Fruit fly (Drosophila melanogaster): ENCODE measurements around the gene TORIP.

TORIP gene

DNA sequence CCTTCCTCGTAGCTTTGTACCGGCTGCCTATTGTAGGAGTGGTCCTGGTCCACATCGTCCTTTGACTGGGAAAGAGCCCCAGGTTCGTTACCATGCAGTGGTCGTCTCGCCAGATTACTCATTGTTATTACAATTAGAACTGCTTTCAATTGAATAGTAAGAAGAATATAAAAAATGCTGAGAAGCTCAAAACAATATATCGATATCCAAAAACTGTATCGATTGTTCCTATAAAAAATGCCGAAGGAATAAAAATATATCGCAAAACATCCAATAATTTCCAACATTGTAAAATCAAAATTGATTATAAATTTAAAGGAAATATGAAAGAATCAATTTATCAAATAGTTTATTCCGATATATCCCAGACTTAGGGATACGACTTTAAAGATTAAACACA lies at the start of gene TORIP, which contains the start of gene Ccdc58:
Gene TORIP (minus strand): TSS at position 173 of the 400 bp plus-strand sequence.
Gene Ccdc58 (plus strand): TSS at position 274 of the 400 bp plus-strand sequence.
- TF ChIP-seq usp (GFP tag; optimal IDR thresholded peaks at IDR 0.05) (no peak), CG8478 (optimal IDR thresholded peaks at IDR 0.05) (no peak), pan (optimal IDR thresholded peaks at IDR 0.05) (no peak), psq (optimal IDR thresholded peaks at IDR 0.05) (no peak), EcR (GFP tag; optimal IDR thresholded peaks at IDR 0.05) (no peak), Dll (optimal IDR thresholded peaks at IDR 0.05) (no peak)

DNA sequence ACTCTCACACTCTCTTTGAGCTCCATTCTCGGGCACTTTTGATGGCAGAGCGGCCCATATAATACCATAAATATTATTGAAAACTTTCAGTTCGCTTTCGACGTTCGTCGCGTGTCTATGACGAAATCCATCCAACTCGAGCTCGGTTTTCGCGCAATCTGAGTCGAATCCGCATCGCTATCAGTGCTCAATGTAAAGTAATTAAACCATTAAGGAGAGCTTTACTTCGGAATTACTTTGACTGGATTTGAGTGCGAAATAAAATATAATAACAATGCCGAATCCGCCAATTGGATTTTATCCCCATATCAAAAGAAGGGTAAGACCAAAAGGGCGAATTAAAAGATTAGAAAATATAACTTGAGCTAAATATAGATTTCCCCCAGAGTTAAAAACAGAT lies 43.2 kb upstream of the TORIP start:
- TF ChIP-seq psq (optimal IDR thresholded peaks at IDR 0.05): no peak
- no peak for TF ChIP-seq Dll (optimal IDR thresholded peaks at IDR 0.05)
- no peak for TF ChIP-seq usp (GFP tag; optimal IDR thresholded peaks at IDR 0.05)
- TF ChIP-seq pan (optimal IDR thresholded peaks at IDR 0.05): no peak
- no peak for TF ChIP-seq CG8478 (optimal IDR thresholded peaks at IDR 0.05)
- no peak for TF ChIP-seq EcR (GFP tag; optimal IDR thresholded peaks at IDR 0.05)

- no peak for TF ChIP-seq CG8478 (optimal IDR thresholded peaks at IDR 0.05)
- TF ChIP-seq pan (optimal IDR thresholded peaks at IDR 0.05): no peak
- no peak for TF ChIP-seq usp (GFP tag; optimal IDR thresholded peaks at IDR 0.05)
- no peak for TF ChIP-seq psq (optimal IDR thresholded peaks at IDR 0.05)
- TF ChIP-seq Dll (optimal IDR thresholded peaks at IDR 0.05): no peak
- TF ChIP-seq EcR (GFP tag; optimal IDR thresholded peaks at IDR 0.05): no peak
Observed at dm6 chr3L:19846960-19847359, 42.1 kb upstream of the TORIP start.

dm6 chr3L:19845907-19846301 lies 41.0 kb upstream of the TORIP start:
- TF ChIP-seq CG8478 (optimal IDR thresholded peaks at IDR 0.05): no peak

DNA sequence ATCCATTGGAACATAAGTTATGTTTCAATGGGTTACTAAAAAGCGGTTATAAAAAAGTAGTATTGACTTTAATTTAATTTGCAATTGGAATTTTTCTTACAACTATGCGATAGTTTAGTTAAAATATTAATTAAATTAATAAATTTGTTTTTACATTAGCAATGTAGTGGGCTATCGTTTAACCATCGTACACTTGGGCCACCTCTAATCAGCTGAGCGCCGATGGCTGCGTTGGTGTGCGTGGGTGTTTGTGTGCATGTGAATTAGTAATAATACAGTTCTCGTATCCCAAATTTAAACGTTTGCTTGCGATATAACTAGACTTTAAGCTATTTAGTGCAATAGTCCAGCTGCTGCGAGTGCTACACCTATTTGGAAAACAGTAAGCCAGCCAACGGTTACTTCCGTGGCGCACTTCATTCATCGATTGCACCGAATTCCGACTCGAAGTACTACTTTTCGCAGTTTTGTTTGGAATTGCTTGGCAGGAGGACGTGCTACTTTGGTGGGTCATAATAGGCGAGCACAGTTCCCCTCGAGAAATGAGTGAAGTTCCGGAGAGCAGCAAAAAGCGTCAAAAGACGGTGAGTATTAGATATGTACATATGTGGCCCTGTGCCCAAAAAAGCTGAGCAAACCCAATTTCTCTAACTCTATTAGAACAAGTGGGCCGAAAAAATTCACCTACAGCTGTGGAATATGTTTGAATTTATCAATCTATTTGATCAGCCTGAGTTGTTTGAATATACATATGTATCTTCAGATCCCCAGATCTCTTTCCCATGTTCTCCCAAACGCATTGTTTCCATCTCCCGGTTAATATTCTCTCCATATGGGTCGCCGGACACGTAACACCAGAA lies 40.4 kb upstream of the TORIP start, which contains the start of gene Papss:
Gene Papss (plus strand): TSS at position 247 of the 860 bp plus-strand sequence.
- TF ChIP-seq usp (GFP tag; optimal IDR thresholded peaks at IDR 0.05) (no peak), EcR (GFP tag; optimal IDR thresholded peaks at IDR 0.05) (no peak), Dll (optimal IDR thresholded peaks at IDR 0.05) (no peak), CG8478 (optimal IDR thresholded peaks at IDR 0.05) (no peak), pan (optimal IDR thresholded peaks at IDR 0.05) (no peak), psq (optimal IDR thresholded peaks at IDR 0.05) (no peak)

dm6 chr3L:19844507-19844906 lies 39.6 kb upstream of the TORIP start:
- no peak for TF ChIP-seq psq (optimal IDR thresholded peaks at IDR 0.05)
- TF ChIP-seq usp (GFP tag; optimal IDR thresholded peaks at IDR 0.05): no peak
- no peak for TF ChIP-seq EcR (GFP tag; optimal IDR thresholded peaks at IDR 0.05)
- TF ChIP-seq Dll (optimal IDR thresholded peaks at IDR 0.05): no peak
- TF ChIP-seq pan (optimal IDR thresholded peaks at IDR 0.05): no peak
- TF ChIP-seq CG8478 (optimal IDR thresholded peaks at IDR 0.05): no peak

dm6 chr3L:19836375-19836937 lies 31.6 kb upstream of the TORIP start, which contains the start of gene kto:
kto (plus strand) TSS chr3L:19836614.
- TF ChIP-seq CG8478 (optimal IDR thresholded peaks at IDR 0.05) (no peak), Dll (optimal IDR thresholded peaks at IDR 0.05) (no peak), pan (optimal IDR thresholded peaks at IDR 0.05) (no peak), psq (optimal IDR thresholded peaks at IDR 0.05) (no peak), usp (GFP tag; optimal IDR thresholded peaks at IDR 0.05) (no peak), EcR (GFP tag; optimal IDR thresholded peaks at IDR 0.05) (no peak)

- TF ChIP-seq pan (optimal IDR thresholded peaks at IDR 0.05): no peak
- no peak for TF ChIP-seq Dll (optimal IDR thresholded peaks at IDR 0.05)
- no peak for TF ChIP-seq EcR (GFP tag; optimal IDR thresholded peaks at IDR 0.05)
- TF ChIP-seq CG8478 (optimal IDR thresholded peaks at IDR 0.05): no peak
- TF ChIP-seq psq (optimal IDR thresholded peaks at IDR 0.05): no peak
- TF ChIP-seq usp (GFP tag; optimal IDR thresholded peaks at IDR 0.05): no peak
Observed at dm6 chr3L:19834143-19834794, 29.4 kb upstream of the TORIP start, which contains the start of the genes trc and CG32221. trc (minus strand) TSS chr3L:19834304. CG32221 (plus strand) TSS chr3L:19834670.

dm6 chr3L:19833227-19833626 lies 28.3 kb upstream of the TORIP start:
- no peak for TF ChIP-seq EcR (GFP tag; optimal IDR thresholded peaks at IDR 0.05)
- no peak for TF ChIP-seq Dll (optimal IDR thresholded peaks at IDR 0.05)
- TF ChIP-seq psq (optimal IDR thresholded peaks at IDR 0.05): no peak
- no peak for TF ChIP-seq usp (GFP tag; optimal IDR thresholded peaks at IDR 0.05)
- TF ChIP-seq pan (optimal IDR thresholded peaks at IDR 0.05): no peak
- TF ChIP-seq CG8478 (optimal IDR thresholded peaks at IDR 0.05): no peak

DNA sequence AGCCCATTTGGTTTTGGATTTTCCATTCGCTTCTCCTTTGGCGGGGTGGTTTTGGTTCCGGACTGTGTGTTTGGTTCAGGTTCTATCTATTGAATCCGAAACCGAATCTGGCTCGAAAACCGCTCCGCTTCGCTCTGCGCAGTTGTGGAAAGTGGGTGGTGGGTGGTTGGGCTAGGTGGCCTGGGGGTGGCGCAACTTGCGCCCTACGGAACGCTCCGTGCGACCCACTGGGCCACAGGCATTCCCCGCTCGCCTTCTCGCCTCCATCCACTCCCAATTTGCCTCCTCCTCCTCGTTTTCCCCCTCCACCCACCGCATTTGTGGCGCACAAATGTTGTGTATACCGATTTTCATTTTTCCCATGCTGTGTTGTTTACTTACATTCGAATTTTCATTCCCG lies 13.8 kb upstream of the TORIP start:
- TF ChIP-seq CG8478 (optimal IDR thresholded peaks at IDR 0.05) (no peak), usp (GFP tag; optimal IDR thresholded peaks at IDR 0.05) (no peak), EcR (GFP tag; optimal IDR thresholded peaks at IDR 0.05) (no peak), pan (optimal IDR thresholded peaks at IDR 0.05) (no peak), psq (optimal IDR thresholded peaks at IDR 0.05) (no peak), Dll (optimal IDR thresholded peaks at IDR 0.05) (no peak)

DNA sequence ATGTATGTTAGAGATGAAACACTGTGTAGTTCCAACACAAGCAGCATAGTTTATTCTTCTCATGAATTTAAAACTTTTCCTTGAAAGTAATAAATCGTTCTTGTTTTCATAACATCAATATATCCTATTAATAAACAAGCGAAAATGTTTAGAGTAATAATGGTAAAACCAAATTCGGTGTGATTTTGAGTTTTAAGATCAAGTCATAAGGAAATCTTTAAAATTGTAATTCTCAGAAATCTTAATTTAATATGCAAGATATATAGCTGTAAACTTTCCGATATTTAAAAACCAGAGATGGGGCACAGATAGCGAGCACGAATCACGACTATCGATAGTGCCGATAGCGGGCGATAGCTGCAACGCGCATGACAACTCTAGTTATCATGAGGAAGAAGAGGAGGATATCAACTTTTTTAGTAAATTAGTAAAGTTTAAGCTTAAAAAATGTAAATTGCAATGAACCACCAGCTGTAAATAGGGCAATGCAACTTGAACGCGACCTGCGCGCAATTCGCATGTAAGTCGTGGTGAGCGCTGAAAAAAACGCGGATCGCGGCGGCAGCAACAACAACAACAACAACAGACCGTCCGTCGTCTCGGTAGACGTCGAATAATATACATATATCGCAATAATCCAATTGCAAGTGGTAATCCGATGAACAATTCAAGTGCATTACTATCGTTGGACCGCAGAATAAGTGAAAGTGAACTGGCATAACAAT lies 13.1 kb upstream of the TORIP start, which contains the start of the genes Fibp and Deaf1:
Gene Fibp (minus strand): TSS at position 161 of the 725 bp plus-strand sequence.
Gene Deaf1 (plus strand): TSS at position 368 of the 725 bp plus-strand sequence.
- TF ChIP-seq EcR (GFP tag; optimal IDR thresholded peaks at IDR 0.05) (no peak), pan (optimal IDR thresholded peaks at IDR 0.05) (no peak), CG8478 (optimal IDR thresholded peaks at IDR 0.05) (no peak), usp (GFP tag; optimal IDR thresholded peaks at IDR 0.05) (no peak), psq (optimal IDR thresholded peaks at IDR 0.05) (no peak), Dll (optimal IDR thresholded peaks at IDR 0.05) (no peak)

Data from whole organism.